Fruit fly (Drosophila melanogaster) whole organism, prepupa: ENCODE results near the gene Gr28a.
A peak's percentile ranks its signal among the peaks of the same experiment; 100 is the strongest.

Experiments
- CG10631 ChIP-seq: fragments of 200-800 bp; sonication (Bioruptor generic); optimal IDR thresholded peaks from 2 replicates; lab custom pipeline; 2016; ENCODE audit warnings: missing biosample characterization, missing genetic modification characterization
- CG10669 ChIP-seq: fragments of 200-800 bp; sonication (Bioruptor generic); optimal IDR thresholded peaks from 3 replicates; lab custom pipeline; 2018; ENCODE audit warnings: missing biosample characterization, mild to moderate bottlenecking, missing genetic modification characterization, moderate library complexity
- CG11294 ChIP-seq: fragments of 200-800 bp; sonication (Bioruptor generic); IDR thresholded peaks from 2 replicates; pipeline ENCODE4 v1.3.6; 2022; ENCODE audit warnings: missing biosample characterization, missing genetic modification characterization
- CG15336 ChIP-seq: fragments of 200-800 bp; sonication (Bioruptor generic); IDR thresholded peaks from 2 replicates; pipeline ENCODE4 v1.3.6; 2022; ENCODE audit warnings: missing biosample characterization, missing genetic modification characterization
- CG1621 ChIP-seq: fragments of 200-800 bp; sonication (Bioruptor generic); optimal IDR thresholded peaks from 3 replicates; lab custom pipeline; 2018; ENCODE audit warnings: missing biosample characterization, mild to moderate bottlenecking, missing genetic modification characterization
- CG16779 ChIP-seq: fragments of 200-800 bp; sonication (Bioruptor generic); optimal IDR thresholded peaks from 3 replicates; lab custom pipeline; 2017; ENCODE audit warnings: missing biosample characterization, mild to moderate bottlenecking, missing genetic modification characterization
- CG31627 ChIP-seq: fragments of 200-800 bp; sonication (Bioruptor generic); optimal IDR thresholded peaks from 3 replicates; lab custom pipeline; 2016; ENCODE audit warnings: missing biosample characterization, missing genetic modification characterization
- CG32006 ChIP-seq: fragments of 200-800 bp; sonication (Bioruptor generic); optimal IDR thresholded peaks from 3 replicates; lab custom pipeline; 2017; ENCODE audit warnings: missing biosample characterization, mild to moderate bottlenecking, missing genetic modification characterization
- CG3919 ChIP-seq: fragments of 200-800 bp; sonication (Bioruptor generic); optimal IDR thresholded peaks from 3 replicates; lab custom pipeline; 2016; ENCODE audit warnings: missing biosample characterization, missing genetic modification characterization
- CG6163 ChIP-seq: fragments of 200-800 bp; sonication (Bioruptor generic); IDR thresholded peaks from 3 replicates; pipeline ENCODE4 v1.3.6; 2022; ENCODE audit warnings: missing biosample characterization, missing genetic modification characterization
- CG6276 ChIP-seq: fragments of 200-800 bp; sonication (Bioruptor generic); optimal IDR thresholded peaks from 2 replicates; lab custom pipeline; 2017; ENCODE audit warnings: missing biosample characterization, mild to moderate bottlenecking, missing genetic modification characterization
- CG6792 ChIP-seq: fragments of 200-800 bp; sonication (Bioruptor generic); optimal IDR thresholded peaks from 3 replicates; lab custom pipeline; 2016; ENCODE audit warnings: missing biosample characterization, missing genetic modification characterization
- CG6854 ChIP-seq: fragments of 200-800 bp; sonication (Bioruptor generic); optimal IDR thresholded peaks from 2 replicates; lab custom pipeline; 2017; ENCODE audit warnings: missing biosample characterization, mild to moderate bottlenecking, missing genetic modification characterization
- CG7368 ChIP-seq: fragments of 200-800 bp; sonication (Bioruptor generic); optimal IDR thresholded peaks from 3 replicates; lab custom pipeline; 2016; ENCODE audit warnings: missing biosample characterization, missing genetic modification characterization
- CG8119 ChIP-seq: fragments of 200-800 bp; sonication (Bioruptor generic); IDR thresholded peaks from 3 replicates; pipeline ENCODE4 v1.3.6; 2022; ENCODE audit warnings: missing biosample characterization, missing genetic modification characterization
- CG8319 ChIP-seq: fragments of 200-800 bp; sonication (Bioruptor generic); optimal IDR thresholded peaks from 3 replicates; lab custom pipeline; 2016; ENCODE audit warnings: missing biosample characterization, missing genetic modification characterization
- CG8632 ChIP-seq: fragments of 200-800 bp; sonication (Bioruptor generic); optimal IDR thresholded peaks from 3 replicates; lab custom pipeline; 2016; ENCODE audit warnings: missing biosample characterization, missing genetic modification characterization
- CG9139 ChIP-seq: fragments of 200-800 bp; sonication (Bioruptor generic); optimal IDR thresholded peaks from 3 replicates; lab custom pipeline; 2017; ENCODE audit warnings: missing biosample characterization, mild to moderate bottlenecking, missing genetic modification characterization
- Eip75B ChIP-seq: fragments of 200-800 bp; sonication (Bioruptor generic); optimal IDR thresholded peaks from 3 replicates; lab custom pipeline; 2016; ENCODE audit warnings: missing biosample characterization, missing genetic modification characterization
- Eip78C ChIP-seq: fragments of 200-800 bp; sonication (Bioruptor generic); peaks from one replicate; lab custom pipeline; 2016; ENCODE audit warnings: missing biosample characterization, missing genetic modification characterization
- Eip93F ChIP-seq: fragments of 200-800 bp; sonication (Bioruptor generic); optimal IDR thresholded peaks from 2 replicates; lab custom pipeline; 2016; ENCODE audit warnings: missing biosample characterization, mild to moderate bottlenecking, missing genetic modification characterization
- Gug ChIP-seq: fragments of 200-800 bp; sonication (Bioruptor generic); IDR thresholded peaks from 2 replicates; pipeline ENCODE4 v1.3.6; 2022; ENCODE audit warnings: missing biosample characterization, missing genetic modification characterization
- Hr38 ChIP-seq: sonication (Bioruptor generic); optimal IDR thresholded peaks from 2 replicates; lab custom pipeline; 2016; ENCODE audit warnings: missing biosample characterization, missing genetic modification characterization
- Hr4 ChIP-seq: fragments of 200-800 bp; sonication (Bioruptor generic); optimal IDR thresholded peaks from 3 replicates; lab custom pipeline; 2016; ENCODE audit warnings: missing biosample characterization, missing genetic modification characterization
- OdsH ChIP-seq: fragments of 200-800 bp; sonication (Bioruptor generic); optimal IDR thresholded peaks from 3 replicates; lab custom pipeline; 2016; ENCODE audit warnings: missing biosample characterization, missing genetic modification characterization
- Sox14 ChIP-seq: fragments of 200-800 bp; sonication (Bioruptor generic); optimal IDR thresholded peaks from 3 replicates; lab custom pipeline; 2016; ENCODE audit warnings: missing biosample characterization, missing genetic modification characterization
- Sox15 ChIP-seq: fragments of 200-800 bp; sonication (Bioruptor generic); optimal IDR thresholded peaks from 3 replicates; lab custom pipeline; 2016; ENCODE audit warnings: missing biosample characterization, missing genetic modification characterization
- achi ChIP-seq: fragments of 200-800 bp; sonication (Bioruptor generic); optimal IDR thresholded peaks from 3 replicates; lab custom pipeline; 2016; ENCODE audit warnings: missing biosample characterization, missing genetic modification characterization
- acj6 ChIP-seq: fragments of 200-800 bp; sonication (Bioruptor generic); optimal IDR thresholded peaks from 3 replicates; lab custom pipeline; 2016; ENCODE audit warnings: missing biosample characterization, missing genetic modification characterization
- dsx ChIP-seq: fragments of 200-800 bp; optimal IDR thresholded peaks from 3 replicates; lab custom pipeline; 2019; ENCODE audit warnings: missing biosample characterization, mild to moderate bottlenecking, missing genetic modification characterization, moderate library complexity; ENCODE audit not compliant: poor library complexity, severe bottlenecking
- eg ChIP-seq: fragments of 200-800 bp; sonication (Bioruptor generic); IDR thresholded peaks from 3 replicates; pipeline ENCODE4 v1.3.6; 2022; ENCODE audit warnings: missing biosample characterization, missing genetic modification characterization
- fd59A ChIP-seq: fragments of 200-800 bp; sonication (Bioruptor generic); optimal IDR thresholded peaks from 2 replicates; lab custom pipeline; 2017; ENCODE audit warnings: missing biosample characterization, mild to moderate bottlenecking, missing genetic modification characterization, missing genetic modification reagents
- fd85E ChIP-seq: fragments of 200-800 bp; sonication (Bioruptor generic); optimal IDR thresholded peaks from 3 replicates; lab custom pipeline; 2016; ENCODE audit warnings: missing biosample characterization, missing genetic modification characterization
- fkh ChIP-seq: fragments of 200-800 bp; sonication (Bioruptor generic); optimal IDR thresholded peaks from 3 replicates; lab custom pipeline; 2017; ENCODE audit warnings: missing biosample characterization, mild to moderate bottlenecking, missing genetic modification characterization, moderate library complexity
- net ChIP-seq: fragments of 200-800 bp; sonication (Bioruptor generic); optimal IDR thresholded peaks from 3 replicates; lab custom pipeline; 2016; ENCODE audit warnings: missing biosample characterization, missing genetic modification characterization
- ss ChIP-seq, 2 experiments: fragments of 200-800 bp; sonication (Bioruptor generic); optimal IDR thresholded peaks; 2 replicates in 1 of 2; 3 replicates in 1 of 2; lab custom pipeline; 2017 to 2018; ENCODE audit warnings: mild to moderate bottlenecking in 2 of 2, missing biosample characterization in 2 of 2, missing genetic modification characterization in 2 of 2, moderate library complexity in 1 of 2
- svp ChIP-seq: fragments of 200-800 bp; sonication (Bioruptor generic); peaks from one replicate; lab custom pipeline; 2016; ENCODE audit warnings: missing biosample characterization, missing genetic modification characterization
- vri ChIP-seq: fragments of 200-800 bp; sonication (Bioruptor generic); optimal IDR thresholded peaks from 3 replicates; lab custom pipeline; 2016; ENCODE audit warnings: missing biosample characterization, mild to moderate bottlenecking, missing genetic modification characterization

The Gr28a gene

dm6 chr2L:7437325-7437707 is 16.7 kb downstream of the Gr28a start, which contains the start of gene CG5973:
Gene CG5973 (plus strand): TSS chr2L:7437492.
- TF ChIP-seq CG31627 (GFP tag; lab: Kevin White, UChicago) (no peak), svp (GFP tag; lab: Kevin White, UChicago) (peak; percentile 17), eg (GFP tag; lab: Robert Waterston, UW) (no peak), CG16779 (tag; lab: Kevin White, UChicago) (peak; percentile 13), CG6276 (GFP tag; lab: Kevin White, UChicago) (peak; percentile 18), CG7368 (GFP tag; lab: Kevin White, UChicago) (no peak), CG1621 (tag; lab: Kevin White, UChicago) (peak; percentile 15), net (GFP tag; lab: Kevin White, UChicago) (peak; percentile 12), CG6163 (GFP tag; lab: Robert Waterston, UW) (0 out of 3 replicates have a peak, but pooled peaks have one; percentile 33), CG32006 (GFP tag; lab: Kevin White, UChicago) (peak; percentile 43), Hr4 (GFP tag; lab: Kevin White, UChicago) (no peak), fkh (no peak), dsx (peak; percentile 2), fd85E (GFP tag; lab: Kevin White, UChicago) (no peak), fd59A (GFP tag; lab: Kevin White, UChicago) (no peak), CG3919 (GFP tag; lab: Kevin White, UChicago) (peak; percentile 15), Eip78C (GFP tag; lab: Kevin White, UChicago) (peak; percentile 26), Eip75B (GFP tag; lab: Kevin White, UChicago) (peak; percentile 1), ss (GFP tag; optimal IDR thresholded peaks at IDR 0.05; lab: Kevin White, UChicago) (no peak), Sox14 (GFP tag; lab: Kevin White, UChicago) (no peak), CG6854 (GFP tag; lab: Kevin White, UChicago) (peak; percentile 23), Sox15 (GFP tag; lab: Kevin White, UChicago) (no peak), Eip93F (GFP tag; lab: Kevin White, UChicago) (no peak), CG8319 (GFP tag; lab: Kevin White, UChicago) (no peak), CG8119 (GFP tag; lab: Robert Waterston, UW) (peak; percentile 37; the same call in 1 of the 3 replicates), CG15336 (GFP tag; lab: Robert Waterston, UW) (no peak; the same call in 1 of the 2 replicates), CG9139 (GFP tag; lab: Kevin White, UChicago) (peak; percentile 47), CG6792 (no peak)

- peak; percentile 50 for TF ChIP-seq Eip78C (GFP tag; lab: Kevin White, UChicago)
- TF ChIP-seq CG3919 (GFP tag; lab: Kevin White, UChicago): peak; percentile 1
- TF ChIP-seq fd59A (GFP tag; lab: Kevin White, UChicago): no peak
- TF ChIP-seq CG10669: peak; percentile 35
- peak; percentile 98 for TF ChIP-seq fkh
- TF ChIP-seq CG7368 (GFP tag; lab: Kevin White, UChicago): peak; percentile 43
- TF ChIP-seq eg (GFP tag; lab: Robert Waterston, UW): no peak
- TF ChIP-seq vri (GFP tag; lab: Kevin White, UChicago): peak; percentile 86
- peak; percentile 2 for TF ChIP-seq achi (GFP tag; lab: Kevin White, UChicago)
- no peak for TF ChIP-seq CG11294 (GFP tag; lab: Robert Waterston, UW)
- TF ChIP-seq ss (GFP tag; optimal IDR thresholded peaks at IDR 0.05; lab: Kevin White, UChicago): peak in 1 of 2 experiments; percentile 3
- peak; percentile 60 for TF ChIP-seq CG10631 (GFP tag; lab: Kevin White, UChicago)
- TF ChIP-seq CG6163 (GFP tag; lab: Robert Waterston, UW): peak; percentile 42; the same call in 2 of the 3 replicates
- TF ChIP-seq Hr38: peak; percentile 64
- TF ChIP-seq CG8632 (GFP tag; lab: Kevin White, UChicago): peak; percentile 7
- TF ChIP-seq OdsH (GFP tag; lab: Kevin White, UChicago): peak; percentile 19
- no peak for TF ChIP-seq Gug
- TF ChIP-seq CG16779 (tag; lab: Kevin White, UChicago): no peak
- peak; percentile 37 for TF ChIP-seq acj6 (GFP tag; lab: Kevin White, UChicago)
Observed at dm6 chr2L:7436492-7437324, 17.3 kb downstream of the Gr28a start.
